Worm (Caenorhabditis elegans) whole organism, L4 larva: ENCODE data around the gene F31B12.3.
A peak's percentile ranks its signal among the peaks of the same experiment; 100 is the strongest.

ENCODE experiments used
- F44E2.7 ChIP-seq: fragments of 200-800 bp; sonication (Bioruptor generic); IDR thresholded peaks from 2 replicates; pipeline ENCODE4 v2.1.2; 2022; ENCODE audit warnings: missing genetic modification characterization, missing compliant biosample characterization
- aha-1 ChIP-seq: fragments of 150-350 bp; peaks from one replicate; lab custom pipeline; 2014; ENCODE audit warnings: missing biosample characterization, missing genetic modification characterization
- ceh-28 ChIP-seq: fragments of 150-350 bp; optimal IDR thresholded peaks from 2 replicates; lab custom pipeline; 2014; ENCODE audit warnings: missing biosample characterization, missing genetic modification reagents, missing genetic modification characterization
- ceh-32 ChIP-seq: sonication (generic microtip); optimal IDR thresholded peaks from 2 replicates; lab custom pipeline; 2016; ENCODE audit warnings: mild to moderate bottlenecking, missing genetic modification characterization, missing compliant biosample characterization; ENCODE audit not compliant: poor library complexity
- ctbp-1 ChIP-seq: fragments of 200-800 bp; sonication (Bioruptor generic); IDR thresholded peaks from 2 replicates; pipeline ENCODE4 v1.3.6; 2022; ENCODE audit warnings: missing genetic modification reagents, missing genetic modification characterization, missing compliant biosample characterization
- dmd-8 ChIP-seq: fragments of 200-800 bp; sonication (Bioruptor generic); IDR thresholded peaks from 2 replicates; pipeline ENCODE4 v1.3.6; 2022; ENCODE audit warnings: missing genetic modification characterization, missing compliant biosample characterization
- fkh-10 ChIP-seq: fragments of 150-350 bp; optimal IDR thresholded peaks from 2 replicates; lab custom pipeline; 2014; ENCODE audit warnings: missing biosample characterization, missing genetic modification reagents, missing genetic modification characterization
- fos-1 ChIP-seq: fragments of 150-350 bp; optimal IDR thresholded peaks from 2 replicates; lab custom pipeline; 2014; ENCODE audit warnings: missing biosample characterization, missing genetic modification characterization
- gei-8 ChIP-seq: fragments of 200-800 bp; sonication (Bioruptor generic); optimal IDR thresholded peaks from 2 replicates; lab custom pipeline; 2018; ENCODE audit warnings: mild to moderate bottlenecking, missing genetic modification characterization, missing compliant biosample characterization
- hlh-11 ChIP-seq: fragments of 200-800 bp; sonication (Bioruptor generic); optimal IDR thresholded peaks from 2 replicates; lab custom pipeline; 2018; ENCODE audit warnings: mild to moderate bottlenecking, missing genetic modification characterization, missing compliant biosample characterization
- jun-1 ChIP-seq: fragments of 150-350 bp; optimal IDR thresholded peaks from 2 replicates; lab custom pipeline; 2014; ENCODE audit warnings: missing biosample characterization, missing genetic modification reagents, missing genetic modification characterization
- lin-1 ChIP-seq: fragments of 200-800 bp; sonication (Bioruptor generic); IDR thresholded peaks from 2 replicates; pipeline ENCODE4 v1.3.6; 2022; ENCODE audit warnings: missing genetic modification reagents, missing genetic modification characterization, missing compliant biosample characterization
- lin-13 ChIP-seq: fragments of 150-350 bp; optimal IDR thresholded peaks from 2 replicates; lab custom pipeline; 2014; ENCODE audit warnings: missing biosample characterization, missing genetic modification reagents, missing genetic modification characterization
- lin-15B ChIP-seq: fragments of 150-350 bp; sonication (generic microtip); optimal IDR thresholded peaks from 3 replicates; lab custom pipeline; 2014; ENCODE audit warnings: missing biosample characterization, missing genetic modification characterization
- lin-38 ChIP-seq: fragments of 200-800 bp; sonication (Bioruptor generic); IDR thresholded peaks from 2 replicates; pipeline ENCODE4 v1.3.6; 2022; ENCODE audit warnings: missing genetic modification reagents, missing genetic modification characterization, missing compliant biosample characterization
- lin-39 ChIP-seq: fragments of 150-350 bp; optimal IDR thresholded peaks from 2 replicates; lab custom pipeline; 2014; ENCODE audit warnings: missing biosample characterization, missing genetic modification reagents, missing genetic modification characterization
- mdl-1 ChIP-seq, 2 experiments: fragments of 150-350 bp in 1 of 2; sonication (generic microtip) in 1 of 2; optimal IDR thresholded peaks; 2 replicates each; lab custom pipeline; 2014 to 2017; ENCODE audit warnings: missing biosample characterization in 2 of 2, missing genetic modification characterization in 2 of 2
- nhr-111 ChIP-seq: fragments of 200-800 bp; sonication (Bioruptor generic); optimal IDR thresholded peaks from 2 replicates; lab custom pipeline; 2018; ENCODE audit warnings: mild to moderate bottlenecking, missing genetic modification characterization, missing compliant biosample characterization
- nhr-237 ChIP-seq: sonication (generic microtip); optimal IDR thresholded peaks from 2 replicates; lab custom pipeline; 2017; ENCODE audit warnings: missing biosample characterization, missing genetic modification characterization
- nhr-48 ChIP-seq: sonication (generic microtip); optimal IDR thresholded peaks from 2 replicates; lab custom pipeline; 2016; ENCODE audit warnings: mild to moderate bottlenecking, missing genetic modification characterization, missing compliant biosample characterization
- nhr-76 ChIP-seq: fragments of 150-350 bp; optimal IDR thresholded peaks from 2 replicates; lab custom pipeline; 2014; ENCODE audit warnings: missing biosample characterization, missing genetic modification characterization
- rbr-2 ChIP-seq: sonication (generic microtip); optimal IDR thresholded peaks from 2 replicates; lab custom pipeline; 2016; ENCODE audit warnings: missing genotype, missing genetic modification characterization, missing compliant biosample characterization
- snpc-1.2 ChIP-seq: fragments of 200-800 bp; sonication (Bioruptor generic); IDR thresholded peaks from 2 replicates; pipeline ENCODE4 v1.3.6; 2022; ENCODE audit warnings: missing genetic modification reagents, missing genetic modification characterization, missing compliant biosample characterization
- spr-1 ChIP-seq: sonication (generic microtip); optimal IDR thresholded peaks from 2 replicates; lab custom pipeline; 2016; ENCODE audit warnings: mild to moderate bottlenecking, missing genetic modification characterization, missing compliant biosample characterization
- tra-1 ChIP-seq: fragments of 200-800 bp; sonication (Bioruptor generic); IDR thresholded peaks from 2 replicates; pipeline ENCODE4 v1.3.6; 2022; ENCODE audit warnings: missing genetic modification reagents, missing genetic modification characterization, missing compliant biosample characterization
- unc-130 ChIP-seq: sonication (generic microtip); optimal IDR thresholded peaks from 2 replicates; lab custom pipeline; 2016; ENCODE audit warnings: missing genetic modification reagents, missing genetic modification characterization, missing compliant biosample characterization
- zfp-2 ChIP-seq: sonication (generic microtip); optimal IDR thresholded peaks from 2 replicates; lab custom pipeline; 2016; ENCODE audit warnings: mild to moderate bottlenecking, missing genetic modification characterization, missing compliant biosample characterization

Gene F31B12.3

ce11 chrX:10770988-10771496 is 49.4 kb downstream of the F31B12.3 start (continued):
- TF ChIP-seq lin-13 (GFP tag; lab: Kevin White, UChicago): peak; percentile 46
- TF ChIP-seq rbr-2: peak; percentile 86
- TF ChIP-seq nhr-48 (tag; lab: Kevin White, UChicago): peak; percentile 93
- peak; percentile 98 for TF ChIP-seq hlh-11 (tag; lab: Kevin White, UChicago)
- TF ChIP-seq ctbp-1 (GFP tag; lab: Robert Waterston, UW): peak; percentile 87
- no peak for TF ChIP-seq gei-8 (GFP tag; lab: Kevin White, UChicago)
- no peak for TF ChIP-seq ceh-32 (tag; lab: Kevin White, UChicago)
- peak; percentile 62 to 91 for TF ChIP-seq mdl-1 (tag; optimal IDR thresholded peaks at IDR 0.05; lab: Kevin White, UChicago)
- no peak for TF ChIP-seq zfp-2
- no peak for TF ChIP-seq nhr-111 (GFP tag; lab: Kevin White, UChicago)
- peak; percentile 71 for TF ChIP-seq lin-39
- TF ChIP-seq jun-1 (tag; lab: Kevin White, UChicago): no peak
- no peak for TF ChIP-seq F44E2.7 (GFP tag; lab: Robert Waterston, UW)
- TF ChIP-seq unc-130 (GFP tag; lab: Kevin White, UChicago): no peak
- TF ChIP-seq lin-15B (tag; lab: Kevin White, UChicago): no peak
- no peak for TF ChIP-seq ceh-28 (tag; lab: Kevin White, UChicago)
- TF ChIP-seq nhr-76 (tag; lab: Kevin White, UChicago): peak; percentile 72
- 0 out of 2 replicates have a peak, but pooled peaks have one; percentile 10 for TF ChIP-seq lin-38 (GFP tag; lab: Robert Waterston, UW)
- TF ChIP-seq fos-1 (tag; lab: Kevin White, UChicago): no peak
- peak; percentile 92 for TF ChIP-seq tra-1 (GFP tag; lab: Robert Waterston, UW)
- TF ChIP-seq snpc-1.2 (GFP tag; lab: Robert Waterston, UW): no peak
- no peak for TF ChIP-seq nhr-237
- TF ChIP-seq dmd-8 (GFP tag; lab: Robert Waterston, UW): no peak
- TF ChIP-seq fkh-10 (GFP tag; lab: Kevin White, UChicago): peak; percentile 80
- TF ChIP-seq spr-1 (tag; lab: Kevin White, UChicago): peak; percentile 50
- TF ChIP-seq lin-1 (GFP tag; lab: Robert Waterston, UW): peak; percentile 71; the same call in 1 of the 2 replicates

ce11 chrX:10769959-10770358 is 50.5 kb downstream of the F31B12.3 start:
- TF ChIP-seq aha-1 (tag; lab: Kevin White, UChicago) (peak; percentile 87), nhr-111 (GFP tag; lab: Kevin White, UChicago) (no peak)
